Worm (Caenorhabditis elegans) whole organism, L2 larva: ENCODE data around the gene cyp-13B1.

Experiments used
- Y55F3AM.14 ChIP-seq: fragments of 200-800 bp; sonication (Bioruptor generic); optimal IDR thresholded peaks from 2 replicates; lab custom pipeline; 2018; ENCODE audit warnings: mild to moderate bottlenecking, missing genetic modification characterization, missing compliant biosample characterization
- ZK546.5 ChIP-seq: sonication (generic microtip); optimal IDR thresholded peaks from 2 replicates; lab custom pipeline; 2017; ENCODE audit warnings: missing biosample characterization, missing genetic modification characterization
- alr-1 ChIP-seq: fragments of 150-350 bp; optimal IDR thresholded peaks from 2 replicates; lab custom pipeline; 2014; ENCODE audit warnings: missing biosample characterization, missing genetic modification characterization
- aly-2 ChIP-seq: fragments of 150-350 bp; optimal IDR thresholded peaks from 2 replicates; lab custom pipeline; 2014; ENCODE audit warnings: missing biosample characterization, missing genetic modification characterization
- blmp-1 ChIP-seq: sonication (generic microtip); optimal IDR thresholded peaks from 2 replicates; lab custom pipeline; 2017; ENCODE audit warnings: missing genetic modification characterization, mild to moderate bottlenecking, missing compliant biosample characterization, antibody characterized with exemption, moderate library complexity; ENCODE audit not compliant: insufficient read depth
- dmd-4 ChIP-seq: sonication (generic microtip); optimal IDR thresholded peaks from 2 replicates; lab custom pipeline; 2017; ENCODE audit warnings: missing biosample characterization, missing genetic modification characterization
- elt-1 ChIP-seq: fragments of 150-350 bp; optimal IDR thresholded peaks from 2 replicates; lab custom pipeline; 2014; ENCODE audit warnings: missing biosample characterization, missing genetic modification characterization
- fos-1 ChIP-seq: fragments of 150-350 bp; optimal IDR thresholded peaks from 2 replicates; lab custom pipeline; 2014; ENCODE audit warnings: missing biosample characterization, missing genetic modification characterization
- gmeb-1 ChIP-seq: fragments of 150-350 bp; optimal IDR thresholded peaks from 2 replicates; lab custom pipeline; 2014; ENCODE audit warnings: missing biosample characterization, missing genetic modification characterization
- lsy-2 ChIP-seq, 2 experiments: fragments of 150-350 bp in 1 of 2; sonication (generic microtip) in 1 of 2; optimal IDR thresholded peaks; 2 replicates each; lab custom pipeline; 2014 to 2017; ENCODE audit warnings: missing biosample characterization in 2 of 2, missing genetic modification characterization in 2 of 2
- mbf-1 ChIP-seq: sonication (generic microtip); optimal IDR thresholded peaks from 2 replicates; lab custom pipeline; 2017; ENCODE audit warnings: missing biosample characterization, missing genetic modification characterization
- mdl-1 ChIP-seq, 2 experiments: fragments of 150-350 bp in 1 of 2; sonication (generic microtip) in 1 of 2; optimal IDR thresholded peaks; 2 replicates each; lab custom pipeline; 2017; ENCODE audit warnings: missing biosample characterization in 2 of 2, missing genetic modification characterization in 2 of 2
- nhr-129 ChIP-seq: fragments of 150-350 bp; optimal IDR thresholded peaks from 2 replicates; lab custom pipeline; 2014; ENCODE audit warnings: missing biosample characterization, missing genetic modification characterization
- nhr-21 ChIP-seq: fragments of 150-350 bp; optimal IDR thresholded peaks from 2 replicates; lab custom pipeline; 2014; ENCODE audit warnings: missing biosample characterization, missing genetic modification characterization
- nhr-23 ChIP-seq: fragments of 150-350 bp; optimal IDR thresholded peaks from 2 replicates; lab custom pipeline; 2014; ENCODE audit warnings: missing biosample characterization, missing genetic modification reagents, missing genetic modification characterization
- nhr-25 ChIP-seq: fragments of 150-350 bp; sonication (generic microtip); optimal IDR thresholded peaks from 3 replicates; lab custom pipeline; 2014; ENCODE audit warnings: missing biosample characterization, missing genetic modification characterization
- sem-4 ChIP-seq: fragments of 150-350 bp; optimal IDR thresholded peaks from 2 replicates; lab custom pipeline; 2014; ENCODE audit warnings: missing biosample characterization, missing genetic modification reagents, missing genetic modification characterization
- sma-3 ChIP-seq: sonication (generic microtip); optimal IDR thresholded peaks from 2 replicates; lab custom pipeline; 2016; ENCODE audit warnings: missing genetic modification reagents, missing genetic modification characterization, missing compliant biosample characterization
- sma-9 ChIP-seq, 2 experiments: fragments of 150-350 bp in 1 of 2; sonication (generic microtip) in 1 of 2; optimal IDR thresholded peaks; 2 replicates each; lab custom pipeline; 2014 to 2016; ENCODE audit warnings: missing genetic modification characterization in 2 of 2, mild to moderate bottlenecking in 1 of 2, missing biosample characterization in 1 of 2, missing compliant biosample characterization in 1 of 2, missing genetic modification reagents in 1 of 2, moderate library complexity in 1 of 2
- unc-62 ChIP-seq: fragments of 150-350 bp; optimal IDR thresholded peaks from 2 replicates; lab custom pipeline; 2014; ENCODE audit warnings: missing biosample characterization, missing genetic modification reagents, missing genetic modification characterization
- zag-1 ChIP-seq: fragments of 150-350 bp; optimal IDR thresholded peaks from 2 replicates; lab custom pipeline; 2014; ENCODE audit warnings: missing biosample characterization, missing genetic modification characterization
- ztf-11 ChIP-seq: sonication (generic microtip); optimal IDR thresholded peaks from 2 replicates; lab custom pipeline; 2017; ENCODE audit warnings: missing biosample characterization, missing genetic modification characterization
- ztf-4 ChIP-seq: fragments of 150-350 bp; optimal IDR thresholded peaks from 2 replicates; lab custom pipeline; 2014; ENCODE audit warnings: missing biosample characterization, missing genetic modification characterization

The cyp-13B1 gene

ce11 chrX:13357673-13358072 lies 51.8 kb downstream of the cyp-13B1 start:
- TF ChIP-seq Y55F3AM.14 = no peak
- TF ChIP-seq mdl-1 (tag; optimal IDR thresholded peaks at IDR 0.05; lab: Kevin White, UChicago) = no peak
- TF ChIP-seq ztf-11 = no peak
- TF ChIP-seq mbf-1 = no peak
- TF ChIP-seq gmeb-1 = no peak
- no peak for TF ChIP-seq ztf-4 (tag; lab: Kevin White, UChicago)
- no peak for TF ChIP-seq alr-1 (tag; lab: Kevin White, UChicago)
- TF ChIP-seq zag-1 = no peak
- TF ChIP-seq sma-9 (GFP tag; optimal IDR thresholded peaks at IDR 0.05; lab: Kevin White, UChicago) = peak; percentile 41
- no peak for TF ChIP-seq sma-9 (tag; optimal IDR thresholded peaks at IDR 0.05; lab: Kevin White, UChicago)
- no peak for TF ChIP-seq ZK546.5 (tag; lab: Kevin White, UChicago)
- TF ChIP-seq blmp-1 (tag; lab: Kevin White, UChicago) = peak; percentile 38
- TF ChIP-seq elt-1 (tag; lab: Kevin White, UChicago) = no peak
- peak; percentile 54 for TF ChIP-seq nhr-25
- TF ChIP-seq aly-2 (tag; lab: Kevin White, UChicago) = no peak
- TF ChIP-seq sem-4 (tag; lab: Kevin White, UChicago) = peak; percentile 32
- TF ChIP-seq nhr-21 (tag; lab: Kevin White, UChicago) = peak; percentile 80
- TF ChIP-seq nhr-129 = peak; percentile 68
- no peak for TF ChIP-seq fos-1 (tag; lab: Kevin White, UChicago)
- TF ChIP-seq unc-62 (GFP tag; lab: Kevin White, UChicago) = no peak
- TF ChIP-seq dmd-4 = no peak
- TF ChIP-seq sma-3 (GFP tag; lab: Kevin White, UChicago) = no peak
- no peak for TF ChIP-seq nhr-23
- no peak for TF ChIP-seq lsy-2 (tag; optimal IDR thresholded peaks at IDR 0.05; lab: Kevin White, UChicago)
